Fruit fly (Drosophila melanogaster) whole organism, embryonic: ENCODE data around the gene CG31388.

Experiments used
- ATbp ChIP-seq: fragments of 200-800 bp; sonication (Bioruptor generic); optimal IDR thresholded peaks from 2 replicates; lab custom pipeline; 2017; ENCODE audit warnings: missing biosample characterization, mild to moderate bottlenecking, missing genetic modification characterization, missing genetic modification reagents
- Ada2b ChIP-seq: fragments of 200-800 bp; sonication (Bioruptor generic); IDR thresholded peaks from 2 replicates; pipeline ENCODE4 v1.3.6; 2022; ENCODE audit warnings: missing biosample characterization, missing genetic modification characterization
- CG10543 ChIP-seq: fragments of 200-800 bp; sonication (Bioruptor generic); optimal IDR thresholded peaks from 3 replicates; lab custom pipeline; 2017; ENCODE audit warnings: missing biosample characterization, mild to moderate bottlenecking, missing genetic modification characterization, moderate library complexity
- CG10959 ChIP-seq: fragments of 200-800 bp; sonication (Bioruptor generic); IDR thresholded peaks from 2 replicates; pipeline ENCODE4 v1.3.6; 2022; ENCODE audit warnings: missing biosample characterization, missing genetic modification characterization
- CG11247 ChIP-seq: fragments of 200-800 bp; sonication (Bioruptor generic); IDR thresholded peaks from 2 replicates; pipeline ENCODE4 v1.3.6; 2022; ENCODE audit warnings: missing biosample characterization, missing genetic modification characterization
- CG12942 ChIP-seq: fragments of 200-800 bp; sonication (Bioruptor generic); optimal IDR thresholded peaks from 3 replicates; lab custom pipeline; 2016; ENCODE audit warnings: missing biosample characterization, missing genetic modification characterization
- CG17361 ChIP-seq: fragments of 200-800 bp; sonication (Bioruptor generic); IDR thresholded peaks from 3 replicates; pipeline ENCODE4 v1.3.6; 2022; ENCODE audit warnings: missing biosample characterization, missing genetic modification characterization
- CG17385 ChIP-seq: fragments of 200-800 bp; sonication (Bioruptor generic); optimal IDR thresholded peaks from 3 replicates; lab custom pipeline; 2018; ENCODE audit warnings: missing biosample characterization, mild to moderate bottlenecking, missing genetic modification characterization
- CG17829 ChIP-seq: fragments of 200-800 bp; optimal IDR thresholded peaks from 2 replicates; lab custom pipeline; 2019; ENCODE audit warnings: missing biosample characterization, mild to moderate bottlenecking, missing genetic modification characterization, moderate library complexity
- CG1832 ChIP-seq: fragments of 200-800 bp; sonication (Bioruptor generic); optimal IDR thresholded peaks from 2 replicates; lab custom pipeline; 2017; ENCODE audit warnings: missing biosample characterization, mild to moderate bottlenecking, missing genetic modification characterization, inconsistent platforms
- CG31224 ChIP-seq: fragments of 200-800 bp; sonication (Bioruptor generic); IDR thresholded peaks from 2 replicates; pipeline ENCODE4 v1.3.6; 2022; ENCODE audit warnings: missing biosample characterization, missing genetic modification characterization
- CG32772 ChIP-seq: fragments of 200-800 bp; sonication (Bioruptor generic); IDR thresholded peaks from 2 replicates; pipeline ENCODE4 v1.3.6; 2022; ENCODE audit warnings: missing biosample characterization, missing genetic modification characterization
- CG34376 ChIP-seq: fragments of 200-800 bp; sonication (Bioruptor generic); optimal IDR thresholded peaks from 2 replicates; lab custom pipeline; 2018; ENCODE audit warnings: missing biosample characterization, mild to moderate bottlenecking, missing genetic modification characterization
- CG34422 ChIP-seq: fragments of 200-800 bp; sonication (Bioruptor generic); IDR thresholded peaks from 3 replicates; pipeline ENCODE4 v1.3.6; 2022; ENCODE audit warnings: missing biosample characterization, missing genetic modification characterization
- CG4730 ChIP-seq: fragments of 200-800 bp; sonication (Bioruptor generic); IDR thresholded peaks from 2 replicates; pipeline ENCODE4 v1.3.6; 2022; ENCODE audit warnings: missing biosample characterization, missing genetic modification characterization
- CG7372 ChIP-seq: fragments of 200-800 bp; sonication (Bioruptor generic); IDR thresholded peaks from 2 replicates; pipeline ENCODE4 v1.3.6; 2022; ENCODE audit warnings: missing biosample characterization, missing genetic modification characterization
- CG8765 ChIP-seq: fragments of 200-800 bp; sonication (Bioruptor generic); IDR thresholded peaks from 2 replicates; pipeline ENCODE4 v1.3.6; 2022; ENCODE audit warnings: missing biosample characterization, missing genetic modification characterization
- CG8944 ChIP-seq: fragments of 200-800 bp; sonication (Bioruptor generic); optimal IDR thresholded peaks from 3 replicates; lab custom pipeline; 2016; ENCODE audit warnings: missing biosample characterization, missing genetic modification characterization
- CG9876 ChIP-seq: fragments of 200-800 bp; sonication (Bioruptor generic); optimal IDR thresholded peaks from 2 replicates; lab custom pipeline; 2016; ENCODE audit warnings: missing biosample characterization, missing genetic modification characterization
- Dad ChIP-seq: fragments of 200-800 bp; sonication (Bioruptor generic); optimal IDR thresholded peaks from 3 replicates; lab custom pipeline; 2016; ENCODE audit warnings: missing biosample characterization, missing genetic modification characterization
- Deaf1 ChIP-seq: fragments of 200-800 bp; optimal IDR thresholded peaks from 3 replicates; lab custom pipeline; 2019; ENCODE audit warnings: missing biosample characterization, mild to moderate bottlenecking, missing genetic modification characterization, moderate library complexity
- Dref ChIP-seq: fragments of 200-800 bp; sonication (Bioruptor generic); IDR thresholded peaks from 2 replicates; pipeline ENCODE4 v1.3.6; 2022; ENCODE audit warnings: missing biosample characterization, missing genetic modification characterization
- Fer3 ChIP-seq: fragments of 200-800 bp; sonication (Bioruptor generic); optimal IDR thresholded peaks from 2 replicates; lab custom pipeline; 2018; ENCODE audit warnings: missing biosample characterization, mild to moderate bottlenecking, missing genetic modification characterization, moderate library complexity
- H15 ChIP-seq: fragments of 200-800 bp; sonication (Bioruptor generic); IDR thresholded peaks from 3 replicates; pipeline ENCODE4 v1.3.6; 2022; ENCODE audit warnings: missing biosample characterization, missing genetic modification characterization
- HmgZ ChIP-seq: fragments of 200-800 bp; sonication (Bioruptor generic); optimal IDR thresholded peaks from 2 replicates; lab custom pipeline; 2018; ENCODE audit warnings: missing biosample characterization, mild to moderate bottlenecking, missing genetic modification characterization
- Hr51 ChIP-seq, 2 experiments: fragments of 200-800 bp; sonication (Bioruptor generic); optimal IDR thresholded peaks; 2 replicates in 1 of 2; 3 replicates in 1 of 2; lab custom pipeline; 2016 to 2018; ENCODE audit warnings: missing biosample characterization in 2 of 2, missing genetic modification characterization in 2 of 2, mild to moderate bottlenecking in 1 of 2, moderate library complexity in 1 of 2
- Hsf ChIP-seq: fragments of 200-800 bp; sonication (Bioruptor generic); optimal IDR thresholded peaks from 3 replicates; lab custom pipeline; 2016; ENCODE audit warnings: missing biosample characterization, missing genetic modification characterization
- Mad ChIP-seq: fragments of 200-800 bp; sonication (Bioruptor generic); optimal IDR thresholded peaks from 2 replicates; lab custom pipeline; 2016; ENCODE audit warnings: missing biosample characterization, missing genetic modification characterization
- Oli ChIP-seq: fragments of 200-800 bp; sonication (Bioruptor generic); optimal IDR thresholded peaks from 2 replicates; lab custom pipeline; 2018; ENCODE audit warnings: missing biosample characterization, mild to moderate bottlenecking, missing genetic modification characterization, moderate library complexity
- Sox100B ChIP-seq: fragments of 200-800 bp; sonication (Bioruptor generic); optimal IDR thresholded peaks from 3 replicates; lab custom pipeline; 2018; ENCODE audit warnings: missing biosample characterization, mild to moderate bottlenecking, missing genetic modification characterization
- Vsx1 ChIP-seq: fragments of 200-800 bp; sonication (Bioruptor generic); optimal IDR thresholded peaks from 2 replicates; lab custom pipeline; 2017; ENCODE audit warnings: missing biosample characterization, mild to moderate bottlenecking, missing genetic modification characterization, missing genetic modification reagents
- cato ChIP-seq: fragments of 200-800 bp; sonication (Bioruptor generic); optimal IDR thresholded peaks from 2 replicates; lab custom pipeline; 2016; ENCODE audit warnings: missing biosample characterization, missing genetic modification characterization, borderline replicate concordance
- cg ChIP-seq: fragments of 200-800 bp; sonication (Bioruptor generic); optimal IDR thresholded peaks from 3 replicates; lab custom pipeline; 2019; ENCODE audit warnings: missing biosample characterization, mild to moderate bottlenecking, missing genetic modification characterization, moderate library complexity
- crc ChIP-seq: fragments of 200-800 bp; sonication (Bioruptor generic); optimal IDR thresholded peaks from 2 replicates; lab custom pipeline; 2016; ENCODE audit warnings: missing biosample characterization, missing genetic modification characterization
- croc ChIP-seq: fragments of 200-800 bp; sonication (Bioruptor generic); conservative IDR thresholded peaks from 3 replicates; pipeline ENCODE4 v1.3.6; 2022; ENCODE audit warnings: missing biosample characterization, missing genetic modification characterization
- dati ChIP-seq: fragments of 200-800 bp; sonication (Bioruptor generic); IDR thresholded peaks from 2 replicates; pipeline ENCODE4 v1.3.6; 2022; ENCODE audit warnings: missing biosample characterization, missing genetic modification characterization
- mirr ChIP-seq: fragments of 200-800 bp; sonication (Bioruptor generic); optimal IDR thresholded peaks from 3 replicates; lab custom pipeline; 2018; ENCODE audit warnings: missing biosample characterization, mild to moderate bottlenecking, missing genetic modification characterization
- nom ChIP-seq: fragments of 200-800 bp; sonication (Bioruptor generic); optimal IDR thresholded peaks from 2 replicates; lab custom pipeline; 2017; ENCODE audit warnings: missing biosample characterization, missing genetic modification characterization, mild to moderate bottlenecking, moderate library complexity, missing genetic modification reagents
- pan ChIP-seq, 4 experiments: fragments of >200 bp in 3 of 4; fragments of 200-800 bp in 1 of 4; sonication (Bioruptor generic) in 1 of 4; optimal IDR thresholded peaks in 3 of 4; IDR thresholded peaks in 1 of 4; 2 replicates each; pipeline versions ENCODE4 v1.3.6 to Lab custom; 2017 to 2022; ENCODE audit warnings: missing biosample characterization in 2 of 4, missing genetic modification characterization in 2 of 4, mixed read lengths in 1 of 4
- ro ChIP-seq: fragments of 200-800 bp; sonication (Bioruptor generic); IDR thresholded peaks from 2 replicates; pipeline ENCODE4 v1.3.6; 2022; ENCODE audit warnings: missing biosample characterization, missing genetic modification characterization
- run ChIP-seq: fragments of 200-800 bp; sonication (Bioruptor generic); optimal IDR thresholded peaks from 3 replicates; lab custom pipeline; 2018; ENCODE audit warnings: missing biosample characterization, mild to moderate bottlenecking, missing genetic modification characterization
- sens ChIP-seq: fragments of 200-800 bp; sonication (Bioruptor generic); peaks from one replicate; lab custom pipeline; 2016; ENCODE audit warnings: missing biosample characterization, missing genetic modification characterization
- slou ChIP-seq: fragments of 200-800 bp; sonication (Bioruptor generic); optimal IDR thresholded peaks from 3 replicates; lab custom pipeline; 2016; ENCODE audit warnings: missing biosample characterization, missing genetic modification characterization
- stc ChIP-seq: fragments of 200-800 bp; sonication (Bioruptor generic); IDR thresholded peaks from 2 replicates; pipeline ENCODE4 v1.3.6; 2022; ENCODE audit warnings: missing biosample characterization, missing genetic modification characterization
- stwl ChIP-seq: fragments of 200-800 bp; sonication (Bioruptor generic); optimal IDR thresholded peaks from 3 replicates; lab custom pipeline; 2018; ENCODE audit warnings: missing biosample characterization, mild to moderate bottlenecking, missing genetic modification characterization, moderate library complexity
- unc-4 ChIP-seq: fragments of 200-800 bp; sonication (Bioruptor generic); IDR thresholded peaks from 2 replicates; pipeline ENCODE4 v1.3.6; 2022; ENCODE audit warnings: missing biosample characterization, missing genetic modification characterization; ENCODE audit not compliant: partially characterized antibody
- zen2 ChIP-seq: fragments of 200-800 bp; sonication (Bioruptor generic); IDR thresholded peaks from 3 replicates; pipeline ENCODE4 v1.3.6; 2022; ENCODE audit warnings: missing biosample characterization, missing genetic modification characterization; ENCODE audit not compliant: partially characterized antibody
- zfh2 ChIP-seq: fragments of 200-800 bp; sonication (Bioruptor generic); optimal IDR thresholded peaks from 2 replicates; lab custom pipeline; 2016; ENCODE audit warnings: missing biosample characterization, missing genetic modification characterization

The CG31388 gene

dm6 chr3R:11199227-11199835 lies 38.3 kb upstream of the CG31388 start (continued):
- no peak for TF ChIP-seq Fer3
- TF ChIP-seq HmgZ (tag; lab: Kevin White, UChicago), result no peak
- TF ChIP-seq dati (GFP tag; lab: Robert Waterston, UW), result no peak
- no peak for TF ChIP-seq CG12942 (GFP tag; lab: Kevin White, UChicago)
- no peak for TF ChIP-seq CG9876
- no peak for TF ChIP-seq CG10959 (GFP tag; lab: Robert Waterston, UW)
- TF ChIP-seq cato, result no peak
- no peak for TF ChIP-seq Mad (GFP tag; lab: Kevin White, UChicago)
- no peak for TF ChIP-seq Oli
- no peak for TF ChIP-seq stwl (tag; lab: Kevin White, UChicago)
- TF ChIP-seq CG11247 (GFP tag; lab: Robert Waterston, UW), result 0 out of 2 replicates have a peak, but pooled peaks have one; percentile 29
- TF ChIP-seq croc, result no peak
- TF ChIP-seq Deaf1, result peak; percentile 23
- no peak for TF ChIP-seq zen2 (GFP tag; lab: Robert Waterston, UW)
- no peak for TF ChIP-seq ro (GFP tag; lab: Robert Waterston, UW)
- TF ChIP-seq Dref (GFP tag; lab: Robert Waterston, UW), result no peak
- no peak for TF ChIP-seq zfh2 (GFP tag; lab: Kevin White, UChicago)
- no peak for TF ChIP-seq CG8944 (GFP tag; lab: Kevin White, UChicago)

dm6 chr3R:11200042-11200884 lies 37.4 kb upstream of the CG31388 start:
- TF ChIP-seq sens (GFP tag; lab: Kevin White, UChicago) (no peak), unc-4 (GFP tag; lab: Robert Waterston, UW) (0 out of 2 replicates have a peak, but pooled peaks have one; percentile 15), stc (GFP tag; lab: Robert Waterston, UW) (0 out of 2 replicates have a peak, but pooled peaks have one; percentile 16), mirr (GFP tag; lab: Kevin White, UChicago) (peak; percentile 65), CG17385 (GFP tag; lab: Kevin White, UChicago) (peak; percentile 41), slou (GFP tag; lab: Kevin White, UChicago) (no peak), H15 (no peak), CG34422 (GFP tag; lab: Robert Waterston, UW) (peak; percentile 13; the same call in 1 of the 3 replicates), CG10543 (peak; percentile 30), crc (GFP tag; lab: Kevin White, UChicago) (no peak), CG7372 (GFP tag; lab: Robert Waterston, UW) (peak; percentile 42; the same call in 1 of the 2 replicates), nom (GFP tag; lab: Kevin White, UChicago) (peak; percentile 1), Dad (no peak), Ada2b (GFP tag; lab: Robert Waterston, UW) (no peak), ATbp (peak; percentile 46), CG17829 (tag; lab: Kevin White, UChicago) (peak; percentile 14), run (tag; lab: Kevin White, UChicago) (no peak), CG1832 (GFP tag; lab: Kevin White, UChicago) (no peak), Sox100B (GFP tag; lab: Kevin White, UChicago) (peak; percentile 30), pan (optimal IDR thresholded peaks at IDR 0.05; lab: Kevin White, UChicago) (no peak), pan (GFP tag; optimal IDR thresholded peaks at IDR 0.05 in 1 of 2, IDR thresholded peaks at IDR 0.05 in 1 of 2) (no peak), CG34376 (GFP tag; lab: Kevin White, UChicago) (peak; percentile 63), CG4730 (GFP tag; lab: Robert Waterston, UW) (no peak), Hr51 (GFP tag; optimal IDR thresholded peaks at IDR 0.05; lab: Kevin White, UChicago) (no peak), cg (GFP tag; lab: Kevin White, UChicago) (peak; percentile 43), CG32772 (GFP tag; lab: Robert Waterston, UW) (no peak), Hsf (GFP tag; lab: Kevin White, UChicago) (no peak), Vsx1 (peak; percentile 41), CG31224 (GFP tag; lab: Robert Waterston, UW) (no peak), CG8765 (GFP tag; lab: Robert Waterston, UW) (no peak), CG17361 (GFP tag; lab: Robert Waterston, UW) (0 out of 3 replicates have a peak, but pooled peaks have one; percentile 46)
